Worm (Caenorhabditis elegans) whole organism, young adult: ENCODE results near the gene C16A11.7.

Source experiments
- F33H1.4 ChIP-seq: fragments of 200-800 bp; sonication (Bioruptor generic); IDR thresholded peaks from 2 replicates; pipeline ENCODE4 v1.3.6; 2022; ENCODE audit warnings: missing genetic modification reagents, missing genetic modification characterization, missing compliant biosample characterization
- T07F8.4 ChIP-seq: sonication (generic microtip); optimal IDR thresholded peaks from 2 replicates; lab custom pipeline; 2016; ENCODE audit warnings: mild to moderate bottlenecking, missing genetic modification characterization, moderate library complexity, missing compliant biosample characterization
- attf-6 ChIP-seq: fragments of 200-800 bp; sonication (Bioruptor generic); IDR thresholded peaks from 2 replicates; pipeline ENCODE4 v1.3.6; 2022; ENCODE audit warnings: missing genetic modification reagents, missing genetic modification characterization, missing compliant biosample characterization
- ceh-91 ChIP-seq: fragments of 200-800 bp; sonication (Bioruptor generic); IDR thresholded peaks from 2 replicates; pipeline ENCODE4 v1.3.6; 2022; ENCODE audit warnings: missing genetic modification reagents, missing genetic modification characterization, missing compliant biosample characterization
- dpl-1 ChIP-seq: fragments of 150-350 bp; optimal IDR thresholded peaks from 2 replicates; lab custom pipeline; 2014; ENCODE audit warnings: missing biosample characterization, missing genetic modification reagents, missing genetic modification characterization
- egl-18 ChIP-seq: fragments of 200-800 bp; sonication (Bioruptor generic); IDR thresholded peaks from 2 replicates; pipeline ENCODE4 v1.3.6; 2022; ENCODE audit warnings: missing genetic modification reagents, missing genetic modification characterization, missing compliant biosample characterization
- ets-4 ChIP-seq: fragments of 200-800 bp; sonication (Bioruptor generic); optimal IDR thresholded peaks from 2 replicates; lab custom pipeline; 2018; ENCODE audit warnings: mild to moderate bottlenecking, missing genetic modification characterization, missing compliant biosample characterization
- repo-1 ChIP-seq: sonication (generic microtip); optimal IDR thresholded peaks from 2 replicates; lab custom pipeline; 2017; ENCODE audit warnings: mild to moderate bottlenecking, missing genetic modification characterization, missing compliant biosample characterization
- tlf-1 ChIP-seq: fragments of 200-800 bp; sonication (Bioruptor generic); optimal IDR thresholded peaks from 2 replicates; lab custom pipeline; 2018; ENCODE audit warnings: mild to moderate bottlenecking, missing genetic modification characterization, missing compliant biosample characterization
- unc-62 ChIP-seq: fragments of 150-350 bp; optimal IDR thresholded peaks from 2 replicates; lab custom pipeline; 2014; ENCODE audit warnings: missing biosample characterization, missing genetic modification reagents, missing genetic modification characterization
- ztf-26 ChIP-seq: sonication (generic microtip); optimal IDR thresholded peaks from 2 replicates; lab custom pipeline; 2017; ENCODE audit warnings: missing genetic modification characterization, missing compliant biosample characterization

DNA sequence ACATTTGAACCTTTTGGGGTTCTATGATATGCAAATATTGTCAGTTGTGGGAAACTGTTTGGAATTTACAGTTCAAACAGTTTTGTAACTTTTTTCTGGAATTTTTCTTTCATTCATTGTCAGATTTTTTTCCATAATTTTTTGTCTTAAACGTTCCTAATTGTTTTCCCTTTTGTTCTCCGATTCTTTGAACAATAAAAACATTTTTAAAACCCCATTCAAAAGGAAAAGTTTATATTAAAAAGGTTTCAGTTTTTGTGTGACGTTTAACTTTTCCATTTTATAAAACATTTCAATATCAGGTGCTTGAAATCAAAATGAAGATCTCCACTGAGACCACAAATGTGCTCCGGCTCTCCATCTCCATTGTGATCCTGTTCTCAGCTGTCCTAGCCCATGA is 37.7 kb downstream of the C16A11.7 start, which contains the start of gene F31D5.1:
- TF ChIP-seq dpl-1 (GFP tag; lab: Kevin White, UChicago), result no peak
- no peak for TF ChIP-seq T07F8.4 (tag; lab: Kevin White, UChicago)
- TF ChIP-seq unc-62, result no peak
- no peak for TF ChIP-seq egl-18 (GFP tag; lab: Robert Waterston, UW)
- no peak for TF ChIP-seq attf-6
- TF ChIP-seq ztf-26 (tag; lab: Kevin White, UChicago), result no peak
- no peak for TF ChIP-seq ceh-91
- TF ChIP-seq repo-1, result no peak
- no peak for TF ChIP-seq F33H1.4 (GFP tag; lab: Robert Waterston, UW)
- no peak for TF ChIP-seq tlf-1 (GFP tag; lab: Kevin White, UChicago)
- TF ChIP-seq ets-4, result no peak
